Worm (Caenorhabditis elegans): ENCODE measurements around the gene B0563.18.

DNA sequence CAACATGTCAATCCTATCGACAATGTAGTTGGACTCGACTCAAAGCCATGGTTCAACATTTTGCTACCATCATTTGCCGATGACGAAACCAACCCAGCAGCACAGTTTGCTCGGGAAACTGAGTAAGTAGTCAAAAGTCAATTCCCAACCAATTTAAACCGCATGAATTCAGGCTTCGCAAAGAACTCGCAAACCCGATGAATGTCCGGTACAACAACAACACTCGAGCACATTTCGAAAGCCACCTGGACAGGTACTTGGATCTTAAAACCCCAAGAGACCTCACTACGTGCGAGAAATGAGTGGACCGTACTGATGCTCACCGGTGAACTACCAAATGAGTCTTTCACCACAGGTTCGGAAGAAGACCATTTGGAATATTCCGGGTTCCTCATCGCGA lies 21.7 kb downstream of the B0563.18 start:
- TF ChIP-seq ama-1 (optimal IDR thresholded peaks at IDR 0.05) (no peak), F13C5.2 (tag; optimal IDR thresholded peaks at IDR 0.05) (no peak), pes-1 (GFP tag; IDR thresholded peaks at IDR 0.05) (no peak), B0310.2 (tag; optimal IDR thresholded peaks at IDR 0.05) (no peak), tbx-37 (GFP tag; conservative IDR thresholded peaks at IDR 0.05) (no peak), ets-7 (tag; optimal IDR thresholded peaks at IDR 0.05) (no peak), flt-1 (GFP tag; IDR thresholded peaks at IDR 0.05) (no peak)
